Worm (Caenorhabditis elegans): ENCODE data around the gene ZC395.4.

ZC395.4 gene

ce11 chrIII:5304044-5304443 lies 34.1 kb downstream of the ZC395.4 start:
- TF ChIP-seq tlf-1 (GFP tag; optimal IDR thresholded peaks at IDR 0.05) (no peak), K11D2.4 (GFP tag; IDR thresholded peaks at IDR 0.05) (no peak), F23B12.7 (tag; optimal IDR thresholded peaks at IDR 0.05; ENCODE audit: insufficient read depth) (no peak), madf-6 (GFP tag; IDR thresholded peaks at IDR 0.05) (no peak), attf-5 (GFP tag; optimal IDR thresholded peaks at IDR 0.05) (no peak), ztf-26 (tag; optimal IDR thresholded peaks at IDR 0.05) (no peak)

ce11 chrIII:5305725-5306124 lies 35.8 kb downstream of the ZC395.4 start:
- TF ChIP-seq snpc-1.1 (tag; optimal IDR thresholded peaks at IDR 0.05; ENCODE audit: insufficient read depth) (peak; percentile 59), lsy-27 (tag; optimal IDR thresholded peaks at IDR 0.05; ENCODE audit: borderline replicate concordance, insufficient read depth) (no peak), pbrm-1 (GFP tag; IDR thresholded peaks at IDR 0.05) (peak; percentile 86), attf-5 (GFP tag; optimal IDR thresholded peaks at IDR 0.05) (peak; percentile 75), xnd-1 (tag; optimal IDR thresholded peaks at IDR 0.05) (peak; percentile 18), ekl-4 (GFP tag; IDR thresholded peaks at IDR 0.05) (no peak; the same call in 1 of the 2 replicates), ztf-28 (GFP tag; IDR thresholded peaks at IDR 0.05) (peak; percentile 83; the same call in 1 of the 2 replicates), ZK185.1 (tag; optimal IDR thresholded peaks at IDR 0.05; ENCODE audit: poor library complexity, severe bottlenecking) (peak; percentile 94), hlh-26 (GFP tag; conservative IDR thresholded peaks at IDR 0.05) (no peak), zim-3 (tag; optimal IDR thresholded peaks at IDR 0.05) (peak; percentile 78), F10E7.11 (tag; optimal IDR thresholded peaks at IDR 0.05) (peak; percentile 57), ztf-26 (tag; optimal IDR thresholded peaks at IDR 0.05) (peak; percentile 29), B0035.1 (tag; optimal IDR thresholded peaks at IDR 0.05) (no peak), B0019.2 (GFP tag; conservative IDR thresholded peaks at IDR 0.05) (0 out of 2 replicates have a peak, but pooled peaks have one; percentile 27), ceh-100 (GFP tag; IDR thresholded peaks at IDR 0.05) (0 out of 2 replicates have a peak, but pooled peaks have one; percentile 41), F23B12.7 (tag; optimal IDR thresholded peaks at IDR 0.05; ENCODE audit: insufficient read depth) (peak; percentile 69), tbx-9 (tag; optimal IDR thresholded peaks at IDR 0.05; ENCODE audit: borderline replicate concordance) (no peak), D2030.7 (GFP tag; IDR thresholded peaks at IDR 0.05) (peak; percentile 81), F57C9.4 (tag; optimal IDR thresholded peaks at IDR 0.05) (no peak), aptf-3 (GFP tag; IDR thresholded peaks at IDR 0.05) (peak; percentile 83; the same call in 1 of the 2 replicates), atf-7 (tag; optimal IDR thresholded peaks at IDR 0.05) (peak; percentile 21), lin-40 (tag; optimal IDR thresholded peaks at IDR 0.05) (peak; percentile 49), mxl-1 (tag; optimal IDR thresholded peaks at IDR 0.05) (peak; percentile 92), F22D6.2 (tag; optimal IDR thresholded peaks at IDR 0.05) (peak; percentile 25), akir-1 (GFP tag; optimal IDR thresholded peaks at IDR 0.05) (no peak), F33H1.4 (GFP tag; IDR thresholded peaks at IDR 0.05) (peak; percentile 68), die-1 (tag; optimal IDR thresholded peaks at IDR 0.05) (peak; percentile 97), hmg-20 (GFP tag; IDR thresholded peaks at IDR 0.05) (peak; percentile 46; the same call in 1 of the 2 replicates), mel-28 (tag; optimal IDR thresholded peaks at IDR 0.05; ENCODE audit: borderline replicate concordance) (no peak), nfya-2 (GFP tag; IDR thresholded peaks at IDR 0.05) (no peak), lag-1 (GFP tag; IDR thresholded peaks at IDR 0.05) (peak; percentile 64; the same call in 1 of the 2 replicates), attf-6 (GFP tag; IDR thresholded peaks at IDR 0.05) (peak; percentile 68; the same call in 1 of the 2 replicates), lsl-1 (GFP tag; optimal IDR thresholded peaks at IDR 0.05) (peak; percentile 74), lir-1 (GFP tag; conservative IDR thresholded peaks at IDR 0.05) (0 out of 2 replicates have a peak, but pooled peaks have one; percentile 10), hrde-1 (tag; optimal IDR thresholded peaks at IDR 0.05; ENCODE audit: borderline replicate concordance) (peak; percentile 67), attf-3 (GFP tag; conservative IDR thresholded peaks at IDR 0.05) (peak; percentile 58), somi-1 (GFP tag; optimal IDR thresholded peaks at IDR 0.05) (peak; percentile 76), ceh-40 (GFP tag; IDR thresholded peaks at IDR 0.05) (peak; percentile 91), let-607 (tag; optimal IDR thresholded peaks at IDR 0.05) (peak in 1 of 2 experiments; percentile 58), ccch-3 (GFP tag; optimal IDR thresholded peaks at IDR 0.05) (no peak), let-526 (GFP tag; IDR thresholded peaks at IDR 0.05) (0 out of 2 replicates have a peak, but pooled peaks have one; percentile 43)
